Fruit fly (Drosophila melanogaster) whole organism, embryonic: ENCODE data around the gene CG11426.

Experiments used
- CG2202 ChIP-seq: fragments of 200-800 bp; sonication (Bioruptor generic); optimal IDR thresholded peaks from 2 replicates; lab custom pipeline; 2018; ENCODE audit warnings: missing biosample characterization, mild to moderate bottlenecking, missing genetic modification characterization
- CG5180 ChIP-seq: fragments of 200-800 bp; sonication (Bioruptor generic); optimal IDR thresholded peaks from 3 replicates; lab custom pipeline; 2017; ENCODE audit warnings: missing biosample characterization, missing genetic modification characterization, mild to moderate bottlenecking, moderate library complexity, missing genetic modification reagents
- kah ChIP-seq: fragments of 200-800 bp; sonication (Bioruptor generic); optimal IDR thresholded peaks from 2 replicates; lab custom pipeline; 2018; ENCODE audit warnings: missing biosample characterization, mild to moderate bottlenecking, missing genetic modification characterization
- toy ChIP-seq: fragments of 200-800 bp; sonication (Bioruptor generic); IDR thresholded peaks from 2 replicates; pipeline ENCODE4 v1.3.6; 2022; ENCODE audit warnings: missing biosample characterization, missing genetic modification characterization

DNA sequence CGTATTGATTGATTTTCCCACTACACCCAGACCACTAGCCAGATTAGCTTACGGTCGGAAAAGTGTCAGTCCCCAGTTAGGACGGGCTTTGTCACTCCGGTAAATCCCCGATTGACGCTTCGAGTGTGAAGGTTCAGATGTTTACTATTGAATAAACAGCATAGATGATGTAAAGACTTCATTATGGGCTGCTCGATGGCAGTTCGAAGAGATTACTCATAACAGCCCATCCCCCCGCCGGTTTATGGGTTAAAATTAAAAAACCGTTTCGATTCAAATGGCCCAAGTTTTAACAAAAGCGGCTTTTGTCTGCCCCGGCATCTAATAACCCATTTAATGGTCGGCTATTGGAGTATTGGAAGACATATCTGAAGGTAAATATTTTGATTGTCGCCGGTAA, 33.2 kb upstream of the CG11426 start:
- TF ChIP-seq CG5180 (GFP tag; lab: Kevin White, UChicago) = no peak
- TF ChIP-seq kah (GFP tag; lab: Kevin White, UChicago) = no peak
- TF ChIP-seq toy = no peak
- no peak for TF ChIP-seq CG2202 (tag; lab: Kevin White, UChicago)
